Fruit fly (Drosophila melanogaster): ENCODE results near the gene Ncoa6.

dm6 chr2L:5289921-5290320, 36.6 kb downstream of the Ncoa6 start:
- TF ChIP-seq CG9705 (GFP tag; optimal IDR thresholded peaks at IDR 0.05), result no peak
- no peak for TF ChIP-seq Hr83 (GFP tag; optimal IDR thresholded peaks at IDR 0.05; ENCODE audit: poor library complexity, severe bottlenecking)
- no peak for TF ChIP-seq pan (optimal IDR thresholded peaks at IDR 0.05)
- TF ChIP-seq HLH106 (tag; optimal IDR thresholded peaks at IDR 0.05), result peak; percentile 15
- no peak for TF ChIP-seq Myc (optimal IDR thresholded peaks at IDR 0.05)
- TF ChIP-seq Jra (GFP tag; optimal IDR thresholded peaks at IDR 0.05), result no peak
- peak; percentile 33 for TF ChIP-seq fru (GFP tag; optimal IDR thresholded peaks at IDR 0.05)
- TF ChIP-seq rgr (GFP tag; optimal IDR thresholded peaks at IDR 0.05), result peak; percentile 9
- TF ChIP-seq Dfd (GFP tag; optimal IDR thresholded peaks at IDR 0.05), result no peak
- no peak for TF ChIP-seq tai (GFP tag; optimal IDR thresholded peaks at IDR 0.05)
